Worm (Caenorhabditis elegans) whole organism, L1 larva: ENCODE measurements around the gene C16A3.2.
A peak's percentile ranks its signal among the peaks of the same experiment; 100 is the strongest.

Experiments used
- C16A3.4 ChIP-seq: fragments of 150-350 bp; optimal IDR thresholded peaks from 2 replicates; lab custom pipeline; 2014; ENCODE audit warnings: missing biosample characterization, missing genetic modification characterization
- C34B4.2 ChIP-seq: sonication (generic microtip); optimal IDR thresholded peaks from 2 replicates; lab custom pipeline; 2017; ENCODE audit warnings: mild to moderate bottlenecking, missing genetic modification characterization, missing compliant biosample characterization
- aha-1 ChIP-seq: fragments of 150-350 bp; optimal IDR thresholded peaks from 2 replicates; lab custom pipeline; 2014; ENCODE audit warnings: missing biosample characterization, missing genetic modification characterization
- ceh-63 ChIP-seq: fragments of 200-800 bp; sonication (Bioruptor generic); optimal IDR thresholded peaks from 2 replicates; lab custom pipeline; 2018; ENCODE audit warnings: mild to moderate bottlenecking, missing genetic modification characterization, missing compliant biosample characterization
- ceh-82 ChIP-seq, 3 experiments: fragments of 150-350 bp in 1 of 3; sonication (generic microtip) in 2 of 3; optimal IDR thresholded peaks; 2 replicates each; lab custom pipeline; 2014 to 2017; ENCODE audit warnings: missing biosample characterization in 3 of 3, missing genetic modification characterization in 3 of 3
- ceh-90 ChIP-seq: sonication (generic microtip); optimal IDR thresholded peaks from 2 replicates; lab custom pipeline; 2016; ENCODE audit warnings: missing genetic modification characterization, missing compliant biosample characterization
- efl-3 ChIP-seq: fragments of 200-800 bp; sonication (Bioruptor generic); optimal IDR thresholded peaks from 2 replicates; lab custom pipeline; 2018; ENCODE audit warnings: mild to moderate bottlenecking, missing genetic modification characterization, missing compliant biosample characterization
- egl-13 ChIP-seq: sonication (generic microtip); optimal IDR thresholded peaks from 2 replicates; lab custom pipeline; 2016; ENCODE audit warnings: missing genotype, missing genetic modification reagents, missing genetic modification characterization, missing compliant biosample characterization
- elt-2 ChIP-seq: sonication (generic microtip); optimal IDR thresholded peaks from 2 replicates; lab custom pipeline; 2016; ENCODE audit warnings: missing genetic modification characterization, mild to moderate bottlenecking, inconsistent platforms, missing compliant biosample characterization, missing genetic modification reagents
- elt-3 ChIP-seq, 6 experiments: fragments of 150-350 bp in 1 of 6; sonication (generic microtip); optimal IDR thresholded peaks; 2 replicates each; lab custom pipeline; 2017 to 2018; ENCODE audit warnings: missing biosample characterization in 6 of 6, missing genetic modification characterization in 6 of 6, inconsistent platforms in 1 of 6
- ets-5 ChIP-seq: fragments of 200-800 bp; sonication (Bioruptor generic); IDR thresholded peaks from 2 replicates; pipeline ENCODE4 v1.3.6; 2022; ENCODE audit warnings: missing genetic modification characterization, missing compliant biosample characterization
- fkh-8 ChIP-seq: sonication (generic microtip); optimal IDR thresholded peaks from 2 replicates; lab custom pipeline; 2016; ENCODE audit warnings: mild to moderate bottlenecking, missing genetic modification characterization, missing compliant biosample characterization
- fos-1 ChIP-seq: fragments of 150-350 bp; optimal IDR thresholded peaks from 2 replicates; lab custom pipeline; 2014; ENCODE audit warnings: missing biosample characterization, missing genetic modification characterization
- hlh-17 ChIP-seq: fragments of 200-800 bp; sonication (Bioruptor generic); optimal IDR thresholded peaks from 2 replicates; lab custom pipeline; 2018; ENCODE audit warnings: missing genetic modification characterization, mild to moderate bottlenecking, missing compliant biosample characterization, moderate library complexity, borderline replicate concordance
- hpl-2 ChIP-seq: fragments of 150-350 bp; optimal IDR thresholded peaks from 2 replicates; lab custom pipeline; 2014; ENCODE audit warnings: missing biosample characterization, missing genetic modification reagents, missing genetic modification characterization
- irx-1 ChIP-seq: sonication (generic microtip); optimal IDR thresholded peaks from 2 replicates; lab custom pipeline; 2016; ENCODE audit warnings: missing genetic modification characterization, missing compliant biosample characterization
- jun-1 ChIP-seq: fragments of 150-350 bp; optimal IDR thresholded peaks from 2 replicates; lab custom pipeline; 2014; ENCODE audit warnings: missing biosample characterization, missing genetic modification reagents, missing genetic modification characterization
- lin-13 ChIP-seq: fragments of 150-350 bp; optimal IDR thresholded peaks from 2 replicates; lab custom pipeline; 2014; ENCODE audit warnings: missing biosample characterization, missing genetic modification reagents, missing genetic modification characterization
- lin-14 ChIP-seq: fragments of 200-800 bp; sonication (Bioruptor generic); optimal IDR thresholded peaks from 2 replicates; lab custom pipeline; 2018; ENCODE audit warnings: mild to moderate bottlenecking, missing genetic modification characterization, moderate library complexity, missing compliant biosample characterization
- lin-15B ChIP-seq: fragments of 150-350 bp; sonication (generic microtip); optimal IDR thresholded peaks from 3 replicates; lab custom pipeline; 2014; ENCODE audit warnings: missing biosample characterization, missing genetic modification characterization
- lin-35 ChIP-seq, 2 experiments: fragments of 150-350 bp; optimal IDR thresholded peaks; 2 replicates each; lab custom pipeline; 2014; ENCODE audit warnings: missing biosample characterization in 2 of 2, missing genetic modification characterization in 2 of 2, missing genetic modification reagents in 2 of 2
- lin-39 ChIP-seq: fragments of 150-350 bp; optimal IDR thresholded peaks from 2 replicates; lab custom pipeline; 2014; ENCODE audit warnings: missing biosample characterization, missing genetic modification reagents, missing genetic modification characterization
- lir-3 ChIP-seq: sonication (generic microtip); optimal IDR thresholded peaks from 2 replicates; lab custom pipeline; 2016; ENCODE audit warnings: mild to moderate bottlenecking, missing genetic modification characterization, moderate library complexity, missing compliant biosample characterization; ENCODE audit not compliant: poor library complexity
- mep-1 ChIP-seq: fragments of 150-350 bp; optimal IDR thresholded peaks from 2 replicates; lab custom pipeline; 2014; ENCODE audit warnings: missing biosample characterization, missing genetic modification characterization
- nhr-11 ChIP-seq: fragments of 150-350 bp; optimal IDR thresholded peaks from 2 replicates; lab custom pipeline; 2014; ENCODE audit warnings: missing biosample characterization, missing genetic modification characterization
- nhr-19 ChIP-seq: fragments of 200-800 bp; sonication (Bioruptor generic); conservative IDR thresholded peaks from 2 replicates; pipeline ENCODE4 v1.3.6; 2022; ENCODE audit warnings: missing genetic modification characterization, missing compliant biosample characterization
- nhr-20 ChIP-seq: sonication (generic microtip); optimal IDR thresholded peaks from 2 replicates; lab custom pipeline; 2016; ENCODE audit warnings: mild to moderate bottlenecking, missing genetic modification characterization, missing compliant biosample characterization
- nhr-237 ChIP-seq: fragments of 150-350 bp; optimal IDR thresholded peaks from 2 replicates; lab custom pipeline; 2014; ENCODE audit warnings: missing biosample characterization, missing genetic modification characterization
- nhr-71 ChIP-seq: sonication (generic microtip); optimal IDR thresholded peaks from 2 replicates; lab custom pipeline; 2016; ENCODE audit warnings: mild to moderate bottlenecking, missing genetic modification characterization, moderate library complexity, missing compliant biosample characterization
- nhr-76 ChIP-seq: sonication (generic microtip); optimal IDR thresholded peaks from 2 replicates; lab custom pipeline; 2017; ENCODE audit warnings: missing biosample characterization, missing genetic modification characterization
- nhr-84 ChIP-seq: sonication (generic microtip); optimal IDR thresholded peaks from 2 replicates; lab custom pipeline; 2017; ENCODE audit warnings: missing biosample characterization, missing genetic modification characterization
- nhr-85 ChIP-seq: sonication (generic microtip); peaks from one replicate; lab custom pipeline; 2016; ENCODE audit warnings: missing genetic modification characterization, inconsistent platforms, missing compliant biosample characterization
- pag-3 ChIP-seq: sonication (generic microtip); optimal IDR thresholded peaks from 2 replicates; lab custom pipeline; 2017; ENCODE audit warnings: missing genetic modification characterization, mild to moderate bottlenecking, missing compliant biosample characterization, antibody characterized with exemption, borderline replicate concordance; ENCODE audit not compliant: insufficient read depth
- pax-3 ChIP-seq: fragments of 200-800 bp; sonication (Bioruptor generic); optimal IDR thresholded peaks from 2 replicates; lab custom pipeline; 2018; ENCODE audit warnings: mild to moderate bottlenecking, missing genetic modification characterization, moderate library complexity, missing compliant biosample characterization
- snpc-4 ChIP-seq: fragments of 150-350 bp; optimal IDR thresholded peaks from 2 replicates; lab custom pipeline; 2014; ENCODE audit warnings: missing biosample characterization, missing genetic modification characterization
- snu-23 ChIP-seq: sonication (generic microtip); optimal IDR thresholded peaks from 2 replicates; lab custom pipeline; 2016; ENCODE audit warnings: missing genetic modification characterization, missing compliant biosample characterization
- sox-4 ChIP-seq: sonication (generic microtip); optimal IDR thresholded peaks from 2 replicates; lab custom pipeline; 2016; ENCODE audit warnings: missing genetic modification characterization, missing compliant biosample characterization
- tlp-1 ChIP-seq: fragments of 150-350 bp; optimal IDR thresholded peaks from 2 replicates; lab custom pipeline; 2014; ENCODE audit warnings: missing biosample characterization, missing genetic modification characterization
- unc-130 ChIP-seq: fragments of 150-350 bp; optimal IDR thresholded peaks from 2 replicates; lab custom pipeline; 2017; ENCODE audit warnings: missing biosample characterization, missing genetic modification characterization, inconsistent platforms
- unc-30 ChIP-seq: sonication (generic microtip); optimal IDR thresholded peaks from 2 replicates; lab custom pipeline; 2017; ENCODE audit warnings: missing biosample characterization, missing genetic modification characterization
- unc-62 ChIP-seq: fragments of 150-350 bp; optimal IDR thresholded peaks from 2 replicates; lab custom pipeline; 2014; ENCODE audit warnings: missing biosample characterization, missing genetic modification reagents, missing genetic modification characterization
- xbp-1 ChIP-seq: sonication (generic microtip); optimal IDR thresholded peaks from 2 replicates; lab custom pipeline; 2016; ENCODE audit warnings: missing genetic modification characterization, missing compliant biosample characterization
- ztf-4 ChIP-seq: fragments of 150-350 bp; optimal IDR thresholded peaks from 2 replicates; lab custom pipeline; 2014; ENCODE audit warnings: missing biosample characterization, missing genetic modification characterization

C16A3.2 gene

ce11 chrIII:6421973-6422511, 32.4 kb downstream of the C16A3.2 start (continued):
- TF ChIP-seq ceh-82 (tag; optimal IDR thresholded peaks at IDR 0.05; lab: Kevin White, UChicago), result no peak
- no peak for TF ChIP-seq unc-62 (GFP tag; lab: Kevin White, UChicago)
- peak; percentile 41 for TF ChIP-seq lin-14
- TF ChIP-seq ets-5 (GFP tag; lab: Robert Waterston, UW), result no peak
- peak; percentile 14 for TF ChIP-seq jun-1 (tag; lab: Kevin White, UChicago)
- TF ChIP-seq mep-1 (tag; lab: Kevin White, UChicago), result no peak
- no peak for TF ChIP-seq efl-3 (GFP tag; lab: Kevin White, UChicago)
- no peak for TF ChIP-seq pag-3 (tag; lab: Kevin White, UChicago)
- TF ChIP-seq unc-30 (tag; lab: Kevin White, UChicago), result no peak
- TF ChIP-seq irx-1 (tag; lab: Kevin White, UChicago), result no peak
- no peak for TF ChIP-seq lin-13
- TF ChIP-seq ceh-90, result no peak
- no peak for TF ChIP-seq hpl-2 (GFP tag; lab: Kevin White, UChicago)
- no peak for TF ChIP-seq snpc-4 (tag; lab: Kevin White, UChicago)
- peak; percentile 34 for TF ChIP-seq nhr-19 (GFP tag; lab: Robert Waterston, UW)
- TF ChIP-seq ztf-4, result no peak
- TF ChIP-seq elt-3 (tag; optimal IDR thresholded peaks at IDR 0.05; lab: Kevin White, UChicago), result no peak
- TF ChIP-seq nhr-11 (tag; lab: Kevin White, UChicago), result no peak
- TF ChIP-seq tlp-1 (tag; lab: Kevin White, UChicago), result no peak
- TF ChIP-seq C34B4.2 (tag; lab: Kevin White, UChicago), result no peak
- TF ChIP-seq unc-130 (tag; lab: Kevin White, UChicago), result no peak
- TF ChIP-seq nhr-76 (tag; lab: Kevin White, UChicago), result no peak
- TF ChIP-seq lin-39, result no peak
- no peak for TF ChIP-seq pax-3 (tag; lab: Kevin White, UChicago)
- no peak for TF ChIP-seq nhr-84 (tag; lab: Kevin White, UChicago)
- no peak for TF ChIP-seq lin-15B (tag; lab: Kevin White, UChicago)
- TF ChIP-seq lir-3 (tag; lab: Kevin White, UChicago), result no peak
- TF ChIP-seq fkh-8, result no peak
- TF ChIP-seq sox-4 (tag; lab: Kevin White, UChicago), result no peak
- no peak for TF ChIP-seq ceh-63 (GFP tag; lab: Kevin White, UChicago)
- no peak for TF ChIP-seq hlh-17 (GFP tag; lab: Kevin White, UChicago)
- TF ChIP-seq aha-1 (tag; lab: Kevin White, UChicago), result no peak
- no peak for TF ChIP-seq xbp-1 (tag; lab: Kevin White, UChicago)
- TF ChIP-seq egl-13 (tag; lab: Kevin White, UChicago), result no peak

- TF ChIP-seq lin-14, result peak; percentile 45
- peak; percentile 28 for TF ChIP-seq snu-23 (GFP tag; lab: Kevin White, UChicago)
- no peak for TF ChIP-seq C16A3.4 (tag; lab: Kevin White, UChicago)
- no peak for TF ChIP-seq fos-1 (tag; lab: Kevin White, UChicago)
- TF ChIP-seq nhr-237 (tag; lab: Kevin White, UChicago), result no peak
- peak in 1 of 2 experiments; percentile 50 for TF ChIP-seq lin-35 (GFP tag; optimal IDR thresholded peaks at IDR 0.05; lab: Kevin White, UChicago)
- TF ChIP-seq nhr-20, result peak; percentile 45
- peak; percentile 46 for TF ChIP-seq elt-2
- peak; percentile 30 for TF ChIP-seq nhr-71 (tag; lab: Kevin White, UChicago)
- TF ChIP-seq nhr-85 (tag; lab: Kevin White, UChicago), result peak; percentile 78
- 0 out of 2 replicates have a peak, but pooled peaks have one; percentile 4 for TF ChIP-seq nhr-19 (GFP tag; lab: Robert Waterston, UW)
Measured at ce11 chrIII:6422721-6423120, 33.1 kb downstream of the C16A3.2 start.
